Worm (Caenorhabditis elegans): Measurements from ENCODE around the gene C55C3.6.
A peak's percentile ranks its signal among the peaks of the same experiment; 100 is the strongest.

C55C3.6 gene

DNA sequence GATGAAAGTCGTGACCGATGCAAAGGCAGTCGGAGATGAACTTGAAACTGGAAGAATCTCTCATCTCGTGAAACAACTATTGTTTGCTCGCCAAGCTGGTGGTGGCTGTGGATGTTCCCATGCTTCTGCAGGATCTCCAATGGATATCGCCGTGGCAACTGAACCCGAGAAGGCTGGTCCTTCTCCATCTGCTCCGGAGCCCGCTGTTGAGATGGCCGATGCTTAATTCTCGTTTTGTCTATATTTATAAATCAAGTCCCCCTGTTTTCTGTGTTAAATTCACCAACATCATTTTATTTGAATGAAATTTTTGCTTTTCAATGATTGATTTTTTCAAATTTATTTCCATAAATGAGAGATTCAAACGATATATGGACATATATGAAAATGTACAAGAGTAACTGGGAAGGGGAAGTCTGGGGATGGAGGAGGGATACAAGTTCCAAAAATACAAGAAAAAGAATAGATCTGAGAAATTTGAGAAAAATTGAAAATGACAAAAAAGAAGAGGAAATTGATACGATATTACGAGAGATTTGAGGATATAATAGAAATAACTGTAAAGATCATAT is 32.1 kb upstream of the C55C3.6 start:
- TF ChIP-seq chd-7 (tag; optimal IDR thresholded peaks at IDR 0.05), result no peak
- TF ChIP-seq madf-6 (GFP tag; IDR thresholded peaks at IDR 0.05), result no peak
- TF ChIP-seq attf-6 (GFP tag; IDR thresholded peaks at IDR 0.05), result peak; percentile 30; the same call in 1 of the 2 replicates
- TF ChIP-seq athp-1 (tag; optimal IDR thresholded peaks at IDR 0.05), result peak; percentile 65
- no peak for TF ChIP-seq pha-4 (tag; optimal IDR thresholded peaks at IDR 0.05)
- no peak for TF ChIP-seq egl-44 (GFP tag; IDR thresholded peaks at IDR 0.05)
- TF ChIP-seq F55B11.4 (tag; optimal IDR thresholded peaks at IDR 0.05; ENCODE audit: borderline replicate concordance, insufficient read depth), result no peak
- no peak for TF ChIP-seq ama-1 (optimal IDR thresholded peaks at IDR 0.05)
- peak in 1 of 2 experiments; percentile 20 for TF ChIP-seq ama-1 (GFP tag; optimal IDR thresholded peaks at IDR 0.05)
- peak; percentile 81 for TF ChIP-seq repo-1 (tag; optimal IDR thresholded peaks at IDR 0.05)
- no peak for TF ChIP-seq nhr-80 (tag; optimal IDR thresholded peaks at IDR 0.05)
- TF ChIP-seq pbrm-1 (GFP tag; IDR thresholded peaks at IDR 0.05), result no peak
- no peak for TF ChIP-seq F10E7.11 (tag; optimal IDR thresholded peaks at IDR 0.05)
- TF ChIP-seq lir-1 (GFP tag; conservative IDR thresholded peaks at IDR 0.05), result no peak
- TF ChIP-seq Y53G8AR.9 (GFP tag; conservative IDR thresholded peaks at IDR 0.05), result peak; percentile 70; the same call in 1 of the 2 replicates
- peak; percentile 39 for TF ChIP-seq hrde-1 (tag; optimal IDR thresholded peaks at IDR 0.05; ENCODE audit: borderline replicate concordance)
- 0 out of 2 replicates have a peak, but pooled peaks have one; percentile 43 for TF ChIP-seq nfyb-1 (GFP tag; IDR thresholded peaks at IDR 0.05)
- TF ChIP-seq ztf-3 (GFP tag; optimal IDR thresholded peaks at IDR 0.05), result no peak
- no peak for TF ChIP-seq madf-3 (GFP tag; IDR thresholded peaks at IDR 0.05)
- no peak for TF ChIP-seq let-526 (GFP tag; IDR thresholded peaks at IDR 0.05)
- peak; percentile 73; the same call in 1 of the 2 replicates for TF ChIP-seq B0336.3 (GFP tag; IDR thresholded peaks at IDR 0.05)
- peak; percentile 32; the same call in 1 of the 2 replicates for TF ChIP-seq Y53F4B.3 (GFP tag; IDR thresholded peaks at IDR 0.05)
- 0 out of 2 replicates have a peak, but pooled peaks have one; percentile 14 for TF ChIP-seq C06A6.2 (GFP tag; conservative IDR thresholded peaks at IDR 0.05)
- peak; percentile 57 for TF ChIP-seq snpc-4 (GFP tag; optimal IDR thresholded peaks at IDR 0.05)
- peak in 1 of 4 experiments; percentile 57 for TF ChIP-seq snpc-4 (tag; optimal IDR thresholded peaks at IDR 0.05)
- TF ChIP-seq lin-26 (GFP tag; IDR thresholded peaks at IDR 0.05), result 0 out of 2 replicates have a peak, but pooled peaks have one; percentile 32
- TF ChIP-seq B0035.1 (tag; optimal IDR thresholded peaks at IDR 0.05), result no peak
- TF ChIP-seq F23B12.7 (tag; optimal IDR thresholded peaks at IDR 0.05; ENCODE audit: insufficient read depth), result no peak
- TF ChIP-seq atf-7 (tag; optimal IDR thresholded peaks at IDR 0.05), result peak; percentile 13

ce11 chrIV:5652811-5653483 is 30.0 kb upstream of the C55C3.6 start:
- TF ChIP-seq nhr-80 (tag; optimal IDR thresholded peaks at IDR 0.05), result peak; percentile 43
- TF ChIP-seq mcd-1 (GFP tag; IDR thresholded peaks at IDR 0.05), result no peak

DNA sequence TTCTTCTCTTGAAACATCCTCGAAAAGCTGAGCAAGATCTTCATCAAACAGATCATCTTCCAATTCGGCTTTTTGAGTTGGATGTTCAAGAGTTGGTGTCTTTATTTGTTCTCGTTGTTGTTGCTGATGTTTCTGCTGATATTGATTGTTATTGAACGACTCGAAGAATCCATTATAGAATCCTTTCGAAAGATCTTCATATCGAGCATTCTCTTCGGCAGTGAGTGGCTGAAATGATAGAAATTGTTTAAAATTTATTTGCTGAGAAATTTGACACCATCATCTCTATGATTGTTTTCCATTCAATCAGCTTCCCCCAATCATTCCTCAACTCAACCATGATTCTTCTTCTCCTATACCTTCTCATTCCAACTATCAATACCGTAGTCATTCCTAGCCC is 29.3 kb upstream of the C55C3.6 start, which contains the start of gene clec-178:
Gene clec-178, plus strand, starts transcription at position 301 of the 400 bp plus-strand sequence.
- TF ChIP-seq pbrm-1 (GFP tag; IDR thresholded peaks at IDR 0.05) (no peak), F22D6.2 (tag; optimal IDR thresholded peaks at IDR 0.05) (no peak), Y56A3A.18 (GFP tag; IDR thresholded peaks at IDR 0.05) (peak; percentile 42; the same call in 1 of the 2 replicates), somi-1 (GFP tag; optimal IDR thresholded peaks at IDR 0.05) (no peak), lin-40 (tag; optimal IDR thresholded peaks at IDR 0.05) (no peak)
